Worm (Caenorhabditis elegans): ENCODE results near the gene DH11.5.

DNA sequence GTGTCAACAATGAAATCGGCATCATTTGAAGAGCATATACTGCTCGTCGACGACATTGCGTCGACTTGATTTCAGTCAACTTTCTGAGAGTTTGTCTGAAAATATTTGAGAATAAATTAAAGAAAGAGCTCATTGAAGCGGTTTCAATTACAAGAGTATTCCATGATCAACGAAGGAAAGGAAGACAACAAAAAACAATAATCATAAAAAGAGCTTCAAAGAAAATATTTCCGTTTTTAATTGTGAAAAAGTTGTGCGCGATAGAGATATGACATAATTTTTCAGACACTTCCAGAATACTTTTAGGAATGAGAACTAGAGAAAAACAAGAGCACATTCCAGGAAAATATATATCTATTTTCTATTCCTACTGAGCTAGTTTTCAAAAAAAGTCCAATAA lies 47.8 kb upstream of the DH11.5 start, which contains the start of gene spv-1:
- TF ChIP-seq him-1 (tag; optimal IDR thresholded peaks at IDR 0.05) (no peak), dao-5 (tag; optimal IDR thresholded peaks at IDR 0.05) (no peak)

Measured in whole organism, L4/young adult.